Worm (Caenorhabditis elegans): ENCODE results near the gene nit-1.

The nit-1 gene

ce11 chrIII:3953235-3953634 is 31.2 kb downstream of the nit-1 start (continued):
- no peak for TF ChIP-seq nhr-84 (tag; optimal IDR thresholded peaks at IDR 0.05)
- no peak for TF ChIP-seq unc-62 (GFP tag; optimal IDR thresholded peaks at IDR 0.05)
- TF ChIP-seq nhr-11 (tag; optimal IDR thresholded peaks at IDR 0.05) = no peak
- TF ChIP-seq nhr-237 (tag; optimal IDR thresholded peaks at IDR 0.05) = no peak
- no peak for TF ChIP-seq aha-1 (tag; optimal IDR thresholded peaks at IDR 0.05)
- no peak for TF ChIP-seq ets-5 (GFP tag; IDR thresholded peaks at IDR 0.05)
- peak; percentile 40 for TF ChIP-seq lir-3 (tag; optimal IDR thresholded peaks at IDR 0.05; ENCODE audit: poor library complexity)
- no peak for TF ChIP-seq C34B4.2 (tag; optimal IDR thresholded peaks at IDR 0.05)
- no peak for TF ChIP-seq zag-1 (tag; optimal IDR thresholded peaks at IDR 0.05)
- no peak for TF ChIP-seq unc-30 (tag; optimal IDR thresholded peaks at IDR 0.05)
- peak; percentile 88 for TF ChIP-seq lin-14 (GFP tag; optimal IDR thresholded peaks at IDR 0.05)
- no peak for TF ChIP-seq grh-1 (GFP tag; IDR thresholded peaks at IDR 0.05)
- peak; percentile 12 for TF ChIP-seq pax-3 (tag; optimal IDR thresholded peaks at IDR 0.05)
- TF ChIP-seq mef-2 (tag; optimal IDR thresholded peaks at IDR 0.05) = no peak
- TF ChIP-seq swsn-7 (tag; optimal IDR thresholded peaks at IDR 0.05) = peak; percentile 35
- no peak for TF ChIP-seq ceh-8 (GFP tag; optimal IDR thresholded peaks at IDR 0.05)
- peak; percentile 29 for TF ChIP-seq sup-37 (GFP tag; optimal IDR thresholded peaks at IDR 0.05)
- TF ChIP-seq ceh-63 (GFP tag; optimal IDR thresholded peaks at IDR 0.05) = no peak
- TF ChIP-seq ceh-90 (tag; optimal IDR thresholded peaks at IDR 0.05) = no peak
- TF ChIP-seq nhr-71 (tag; optimal IDR thresholded peaks at IDR 0.05) = peak; percentile 79
- TF ChIP-seq fos-1 (tag; optimal IDR thresholded peaks at IDR 0.05) = no peak
- TF ChIP-seq hlh-4 (tag; optimal IDR thresholded peaks at IDR 0.05) = no peak
- TF ChIP-seq ama-1 (optimal IDR thresholded peaks at IDR 0.05) = peak; percentile 60
- no peak for TF ChIP-seq pqm-1 (tag; optimal IDR thresholded peaks at IDR 0.05)
- TF ChIP-seq nhr-85 (tag) = peak; percentile 94
- peak; percentile 8 for TF ChIP-seq unc-86 (tag; optimal IDR thresholded peaks at IDR 0.05)
- no peak for TF ChIP-seq C04F5.9 (tag; optimal IDR thresholded peaks at IDR 0.05)
- TF ChIP-seq hlh-17 (GFP tag; optimal IDR thresholded peaks at IDR 0.05; ENCODE audit: borderline replicate concordance) = no peak
- TF ChIP-seq aly-2 (tag; optimal IDR thresholded peaks at IDR 0.05) = no peak
- TF ChIP-seq F16B12.6 (tag; optimal IDR thresholded peaks at IDR 0.05) = no peak
- no peak for TF ChIP-seq ceh-88 (GFP tag; IDR thresholded peaks at IDR 0.05)
- TF ChIP-seq efl-3 (GFP tag; optimal IDR thresholded peaks at IDR 0.05) = no peak
- TF ChIP-seq jun-1 (tag; optimal IDR thresholded peaks at IDR 0.05) = peak; percentile 7
- TF ChIP-seq egl-13 (tag; optimal IDR thresholded peaks at IDR 0.05) = no peak
- TF ChIP-seq unc-98 (GFP tag; IDR thresholded peaks at IDR 0.05) = no peak
- peak; percentile 21 for TF ChIP-seq nhr-90 (tag; optimal IDR thresholded peaks at IDR 0.05; ENCODE audit: poor library complexity)
- peak in 1 of 2 experiments; percentile 54 for TF ChIP-seq ztf-11 (tag; optimal IDR thresholded peaks at IDR 0.05)
- TF ChIP-seq C16A3.4 (tag; optimal IDR thresholded peaks at IDR 0.05) = peak; percentile 57
- TF ChIP-seq pag-3 (tag; optimal IDR thresholded peaks at IDR 0.05; ENCODE audit: borderline replicate concordance, insufficient read depth) = no peak
- TF ChIP-seq fkh-8 (tag; optimal IDR thresholded peaks at IDR 0.05) = peak; percentile 67
- TF ChIP-seq blmp-1 (tag; optimal IDR thresholded peaks at IDR 0.05) = peak; percentile 65
- TF ChIP-seq alr-1 (tag; optimal IDR thresholded peaks at IDR 0.05; ENCODE audit: borderline replicate concordance) = no peak
- TF ChIP-seq tlp-1 (tag; optimal IDR thresholded peaks at IDR 0.05) = no peak
- peak; percentile 19 to 38 (median 31) for TF ChIP-seq dpl-1 (GFP tag; optimal IDR thresholded peaks at IDR 0.05)
- peak; percentile 30 to 83 for TF ChIP-seq lin-35 (GFP tag; optimal IDR thresholded peaks at IDR 0.05)
- 0 out of 2 replicates have a peak, but pooled peaks have one; percentile 45 for TF ChIP-seq mab-9 (GFP tag; IDR thresholded peaks at IDR 0.05)
- no peak for TF ChIP-seq zip-4 (GFP tag; optimal IDR thresholded peaks at IDR 0.05)
- peak in 1 of 2 experiments; percentile 79 for TF ChIP-seq mdl-1 (tag; optimal IDR thresholded peaks at IDR 0.05)
- TF ChIP-seq nhr-77 (tag; optimal IDR thresholded peaks at IDR 0.05) = no peak
- no peak for TF ChIP-seq sox-4 (tag; optimal IDR thresholded peaks at IDR 0.05)
- peak; percentile 4 for TF ChIP-seq fkh-10 (GFP tag; optimal IDR thresholded peaks at IDR 0.05)
- no peak for TF ChIP-seq fkh-4 (tag; optimal IDR thresholded peaks at IDR 0.05; ENCODE audit: borderline replicate concordance)
- TF ChIP-seq lin-13 (GFP tag; optimal IDR thresholded peaks at IDR 0.05) = no peak
